Worm (Caenorhabditis elegans) whole organism, young adult: ENCODE results near the gene inpp-5K.

Experiments
- B0035.1 ChIP-seq: sonication (generic microtip); optimal IDR thresholded peaks from 2 replicates; lab custom pipeline; 2016; ENCODE audit warnings: missing genetic modification characterization, mild to moderate bottlenecking, missing compliant biosample characterization, missing genotype, missing genetic modification reagents
- F39B2.1 ChIP-seq: fragments of 200-800 bp; sonication (Bioruptor generic); IDR thresholded peaks from 2 replicates; pipeline ENCODE4 v1.3.6; 2022; ENCODE audit warnings: missing genetic modification reagents, missing genetic modification characterization, missing compliant biosample characterization
- F57A8.1 ChIP-seq: fragments of 200-800 bp; sonication (Bioruptor generic); optimal IDR thresholded peaks from 2 replicates; lab custom pipeline; 2018; ENCODE audit warnings: mild to moderate bottlenecking, missing genetic modification characterization, moderate library complexity, missing compliant biosample characterization
- F57C9.4 ChIP-seq: sonication (generic microtip); optimal IDR thresholded peaks from 2 replicates; lab custom pipeline; 2017; ENCODE audit warnings: mild to moderate bottlenecking, missing genetic modification characterization, missing compliant biosample characterization
- ama-1 ChIP-seq, 3 experiments: fragments of 150-350 bp in 1 of 3; sonication (generic microtip) in 2 of 3; optimal IDR thresholded peaks; 2 replicates each; lab custom pipeline; 2014 to 2018; ENCODE audit warnings: missing biosample characterization in 2 of 3, missing genetic modification characterization in 2 of 3, missing genetic modification reagents in 2 of 3
- aptf-3 ChIP-seq: fragments of 200-800 bp; sonication (Bioruptor generic); IDR thresholded peaks from 2 replicates; pipeline ENCODE4 v1.3.6; 2022; ENCODE audit warnings: missing genetic modification characterization, missing compliant biosample characterization
- him-1 ChIP-seq: sonication (generic microtip); optimal IDR thresholded peaks from 2 replicates; lab custom pipeline; 2016; ENCODE audit warnings: missing genotype, missing genetic modification reagents, missing genetic modification characterization, missing compliant biosample characterization
- repo-1 ChIP-seq: sonication (generic microtip); optimal IDR thresholded peaks from 2 replicates; lab custom pipeline; 2017; ENCODE audit warnings: mild to moderate bottlenecking, missing genetic modification characterization, missing compliant biosample characterization
- sdz-38 ChIP-seq: sonication (generic microtip); optimal IDR thresholded peaks from 2 replicates; lab custom pipeline; 2016; ENCODE audit warnings: missing genotype, missing genetic modification characterization, missing compliant biosample characterization
- snpc-4 ChIP-seq, 5 experiments: fragments of 150-350 bp in 1 of 5; sonication (generic microtip) in 4 of 5; optimal IDR thresholded peaks; 2 replicates each; lab custom pipeline; 2014 to 2018; ENCODE audit warnings: missing genetic modification characterization in 5 of 5, missing biosample characterization in 3 of 5, antibody characterized with exemption in 2 of 5, mild to moderate bottlenecking in 2 of 5, missing compliant biosample characterization in 2 of 5, missing genotype in 2 of 5, moderate library complexity in 2 of 5, missing genetic modification reagents in 1 of 5
- unc-62 ChIP-seq: fragments of 150-350 bp; optimal IDR thresholded peaks from 2 replicates; lab custom pipeline; 2014; ENCODE audit warnings: missing biosample characterization, missing genetic modification reagents, missing genetic modification characterization

DNA sequence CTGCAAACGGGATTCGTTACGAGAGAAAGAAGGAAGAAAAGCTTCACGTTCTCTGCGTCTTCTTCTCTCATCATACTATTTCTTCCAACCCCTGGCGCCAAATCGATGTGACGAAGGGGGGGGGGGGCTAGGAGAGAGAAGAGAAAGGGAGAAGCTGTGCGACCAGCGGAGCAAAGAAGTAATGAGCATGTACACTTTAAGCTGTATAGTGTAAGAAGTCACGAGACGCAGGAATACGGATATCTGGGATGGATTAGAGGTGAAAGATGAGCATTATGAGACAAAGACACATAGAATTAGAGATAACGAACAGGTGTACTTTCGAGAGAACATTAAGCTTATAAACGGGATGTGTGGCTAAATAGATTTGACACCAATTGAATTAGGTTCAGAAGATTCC is 40.6 kb upstream of the inpp-5K start:
- no peak for TF ChIP-seq F57A8.1 (GFP tag; lab: Kevin White, UChicago)
- TF ChIP-seq repo-1 = no peak
- no peak for TF ChIP-seq him-1 (tag; lab: Kevin White, UChicago)
- no peak for TF ChIP-seq ama-1 (optimal IDR thresholded peaks at IDR 0.05; lab: Kevin White, UChicago)
- no peak for TF ChIP-seq ama-1 (GFP tag; optimal IDR thresholded peaks at IDR 0.05; lab: Kevin White, UChicago)
- TF ChIP-seq F57C9.4 = no peak
- no peak for TF ChIP-seq sdz-38 (tag; lab: Kevin White, UChicago)
- no peak for TF ChIP-seq snpc-4 (GFP tag; optimal IDR thresholded peaks at IDR 0.05; lab: Kevin White, UChicago)
- no peak for TF ChIP-seq snpc-4 (tag; optimal IDR thresholded peaks at IDR 0.05; lab: Kevin White, UChicago)
- TF ChIP-seq unc-62 (GFP tag; lab: Kevin White, UChicago) = no peak
- no peak for TF ChIP-seq F39B2.1 (GFP tag; lab: Robert Waterston, UW)
- TF ChIP-seq B0035.1 (tag; lab: Kevin White, UChicago) = no peak
- TF ChIP-seq aptf-3 (GFP tag; lab: Robert Waterston, UW) = no peak
